Fruit fly (Drosophila melanogaster) whole organism, embryonic: Measurements from ENCODE around the gene Nepl4.

Experiments used
- Aef1 ChIP-seq: fragments of 200-800 bp; sonication (Bioruptor generic); IDR thresholded peaks from 3 replicates; pipeline ENCODE4 v1.3.6; 2022; ENCODE audit warnings: missing biosample characterization, missing genetic modification characterization
- CG10209 ChIP-seq: fragments of 200-800 bp; sonication (Bioruptor generic); optimal IDR thresholded peaks from 3 replicates; lab custom pipeline; 2017; ENCODE audit warnings: missing biosample characterization, mild to moderate bottlenecking, missing genetic modification characterization, missing genetic modification reagents
- CG10565 ChIP-seq: fragments of 200-800 bp; sonication (Bioruptor generic); optimal IDR thresholded peaks from 3 replicates; lab custom pipeline; 2016; ENCODE audit warnings: missing biosample characterization, mild to moderate bottlenecking, missing genetic modification characterization
- CG11093 ChIP-seq: fragments of 200-800 bp; sonication (Bioruptor generic); IDR thresholded peaks from 3 replicates; pipeline ENCODE4 v1.3.6; 2022; ENCODE audit warnings: missing biosample characterization, missing genetic modification characterization
- CG11247 ChIP-seq: fragments of 200-800 bp; sonication (Bioruptor generic); IDR thresholded peaks from 2 replicates; pipeline ENCODE4 v1.3.6; 2022; ENCODE audit warnings: missing biosample characterization, missing genetic modification characterization
- CG11695 ChIP-seq: fragments of 200-800 bp; sonication (Bioruptor generic); IDR thresholded peaks from 3 replicates; pipeline ENCODE4 v1.3.6; 2022; ENCODE audit warnings: missing biosample characterization, missing genetic modification characterization
- CG12071 ChIP-seq: fragments of 200-800 bp; sonication (Bioruptor generic); optimal IDR thresholded peaks from 3 replicates; lab custom pipeline; 2018; ENCODE audit warnings: missing biosample characterization, mild to moderate bottlenecking, missing genetic modification characterization
- CG12769 ChIP-seq: fragments of 200-800 bp; sonication (Bioruptor generic); optimal IDR thresholded peaks from 2 replicates; lab custom pipeline; 2019; ENCODE audit warnings: missing biosample characterization, mild to moderate bottlenecking, missing genetic modification characterization, moderate library complexity
- CG1529 ChIP-seq: fragments of 200-800 bp; sonication (Bioruptor generic); optimal IDR thresholded peaks from 3 replicates; lab custom pipeline; 2018; ENCODE audit warnings: missing biosample characterization, missing genetic modification characterization
- CG16779 ChIP-seq: fragments of 200-800 bp; sonication (Bioruptor generic); IDR thresholded peaks from 2 replicates; pipeline ENCODE4 v1.3.6; 2022; ENCODE audit warnings: missing biosample characterization, missing genetic modification characterization
- CG2678 ChIP-seq: fragments of 200-800 bp; sonication (Bioruptor generic); optimal IDR thresholded peaks from 3 replicates; lab custom pipeline; 2019; ENCODE audit warnings: missing biosample characterization, mild to moderate bottlenecking, missing genetic modification characterization, moderate library complexity
- CG2875 ChIP-seq: fragments of 200-800 bp; sonication (Bioruptor generic); optimal IDR thresholded peaks from 2 replicates; lab custom pipeline; 2017; ENCODE audit warnings: missing biosample characterization, mild to moderate bottlenecking, missing genetic modification characterization, missing genetic modification reagents
- CG33213 ChIP-seq: fragments of 200-800 bp; sonication (Bioruptor generic); optimal IDR thresholded peaks from 3 replicates; lab custom pipeline; 2016; ENCODE audit warnings: missing biosample characterization, missing genetic modification characterization
- CG34422 ChIP-seq: fragments of 200-800 bp; sonication (Bioruptor generic); IDR thresholded peaks from 3 replicates; pipeline ENCODE4 v1.3.6; 2022; ENCODE audit warnings: missing biosample characterization, missing genetic modification characterization
- CG3847 ChIP-seq: fragments of 200-800 bp; sonication (Bioruptor generic); IDR thresholded peaks from 2 replicates; pipeline ENCODE4 v1.3.6; 2022; ENCODE audit warnings: missing biosample characterization, missing genetic modification characterization
- CG4424 ChIP-seq: fragments of 200-800 bp; sonication (Bioruptor generic); optimal IDR thresholded peaks from 3 replicates; lab custom pipeline; 2016; ENCODE audit warnings: missing biosample characterization, missing genetic modification characterization
- CG7786 ChIP-seq: fragments of 200-800 bp; sonication (Bioruptor generic); optimal IDR thresholded peaks from 2 replicates; lab custom pipeline; 2016; ENCODE audit warnings: missing biosample characterization, missing genetic modification characterization
- CG7987 ChIP-seq: fragments of 200-800 bp; sonication (Bioruptor generic); optimal IDR thresholded peaks from 2 replicates; lab custom pipeline; 2018; ENCODE audit warnings: missing biosample characterization, mild to moderate bottlenecking, missing genetic modification characterization, moderate library complexity
- CG9215 ChIP-seq: fragments of 200-800 bp; sonication (Bioruptor generic); IDR thresholded peaks from 2 replicates; pipeline ENCODE4 v1.3.6; 2022; ENCODE audit warnings: missing biosample characterization, missing genetic modification characterization
- Camta ChIP-seq: fragments of 200-800 bp; sonication (Bioruptor generic); optimal IDR thresholded peaks from 2 replicates; lab custom pipeline; 2016; ENCODE audit warnings: missing biosample characterization, missing genetic modification characterization
- CrebB ChIP-seq: fragments of 200-800 bp; sonication (Bioruptor generic); optimal IDR thresholded peaks from 3 replicates; lab custom pipeline; 2018; ENCODE audit warnings: missing biosample characterization, mild to moderate bottlenecking, missing genetic modification characterization
- Hr3 ChIP-seq: fragments of 200-800 bp; sonication (Bioruptor generic); optimal IDR thresholded peaks from 3 replicates; lab custom pipeline; 2016; ENCODE audit warnings: missing biosample characterization, missing genetic modification characterization
- Lpt ChIP-seq: fragments of >200 bp; optimal IDR thresholded peaks from 2 replicates; lab custom pipeline; 2018; ENCODE audit warnings: missing biosample characterization, missing genetic modification characterization
- Myb ChIP-seq: fragments of 200-800 bp; sonication (Bioruptor generic); optimal IDR thresholded peaks from 2 replicates; lab custom pipeline; 2016; ENCODE audit warnings: missing biosample characterization, missing genetic modification characterization
- NC2β ChIP-seq: fragments of 200-800 bp; sonication (Bioruptor generic); optimal IDR thresholded peaks from 2 replicates; lab custom pipeline; 2016; ENCODE audit warnings: missing biosample characterization, missing genetic modification characterization
- Neu2 ChIP-seq: fragments of 200-800 bp; sonication (Bioruptor generic); optimal IDR thresholded peaks from 3 replicates; lab custom pipeline; 2016; ENCODE audit warnings: missing biosample characterization, missing genetic modification characterization, borderline replicate concordance
- Sox102F ChIP-seq: fragments of 200-800 bp; sonication (Bioruptor generic); optimal IDR thresholded peaks from 2 replicates; lab custom pipeline; 2018; ENCODE audit warnings: missing biosample characterization, mild to moderate bottlenecking, missing genetic modification characterization, moderate library complexity
- abd-A ChIP-seq: fragments of 200-800 bp; sonication (Bioruptor generic); optimal IDR thresholded peaks from 3 replicates; lab custom pipeline; 2019; ENCODE audit warnings: missing biosample characterization, mild to moderate bottlenecking, missing genetic modification characterization, moderate library complexity
- amos ChIP-seq: fragments of 200-800 bp; sonication (Bioruptor generic); IDR thresholded peaks from 2 replicates; pipeline ENCODE4 v1.3.6; 2022; ENCODE audit warnings: missing biosample characterization, missing genetic modification characterization; ENCODE audit not compliant: partially characterized antibody
- ato ChIP-seq: fragments of 200-800 bp; sonication (Bioruptor generic); IDR thresholded peaks from 2 replicates; pipeline ENCODE4 v1.3.6; 2022; ENCODE audit warnings: missing biosample characterization, missing genetic modification characterization; ENCODE audit not compliant: partially characterized antibody
- dan ChIP-seq: fragments of 200-800 bp; sonication (Bioruptor generic); IDR thresholded peaks from 2 replicates; pipeline ENCODE4 v1.3.6; 2022; ENCODE audit warnings: missing biosample characterization, missing genetic modification characterization
- en ChIP-seq: fragments of 200-800 bp; sonication (Bioruptor generic); optimal IDR thresholded peaks from 2 replicates; lab custom pipeline; 2016; ENCODE audit warnings: missing biosample characterization, missing genetic modification characterization
- fru ChIP-seq: fragments of >200 bp; optimal IDR thresholded peaks from 2 replicates; lab custom pipeline; 2017
- gcm2 ChIP-seq: fragments of 200-800 bp; sonication (Bioruptor generic); optimal IDR thresholded peaks from 2 replicates; lab custom pipeline; 2016; ENCODE audit warnings: missing biosample characterization, missing genetic modification characterization
- klu ChIP-seq: fragments of 200-800 bp; sonication (Bioruptor generic); IDR thresholded peaks from 2 replicates; pipeline ENCODE4 v1.3.6; 2022; ENCODE audit warnings: missing biosample characterization, missing genetic modification characterization
- nau ChIP-seq: fragments of 200-800 bp; sonication (Bioruptor generic); optimal IDR thresholded peaks from 3 replicates; lab custom pipeline; 2017; ENCODE audit warnings: missing biosample characterization, mild to moderate bottlenecking, missing genetic modification characterization, missing genetic modification reagents
- nmo ChIP-seq: fragments of 200-800 bp; sonication (Bioruptor generic); optimal IDR thresholded peaks from 2 replicates; lab custom pipeline; 2018; ENCODE audit warnings: missing biosample characterization, mild to moderate bottlenecking, missing genetic modification characterization, moderate library complexity
- odd ChIP-seq: fragments of 200-800 bp; sonication (Bioruptor generic); optimal IDR thresholded peaks from 2 replicates; lab custom pipeline; 2017; ENCODE audit warnings: missing biosample characterization, mild to moderate bottlenecking, missing genetic modification characterization
- onecut ChIP-seq: fragments of 200-800 bp; sonication (Bioruptor generic); IDR thresholded peaks from 2 replicates; pipeline ENCODE4 v1.3.6; 2022; ENCODE audit warnings: missing biosample characterization, missing genetic modification characterization
- prd ChIP-seq, 3 experiments: fragments of >200 bp in 2 of 3; fragments of 200-800 bp in 1 of 3; sonication (Bioruptor generic) in 1 of 3; optimal IDR thresholded peaks in 2 of 3; IDR thresholded peaks in 1 of 3; 2 replicates in 2 of 3; 3 replicates in 1 of 3; pipeline versions ENCODE4 v1.3.6 to Lab custom; 2017 to 2022; ENCODE audit warnings: missing biosample characterization in 1 of 3, missing genetic modification characterization in 1 of 3
- pzg ChIP-seq: fragments of 200-800 bp; sonication (Bioruptor generic); optimal IDR thresholded peaks from 3 replicates; lab custom pipeline; 2018; ENCODE audit warnings: missing biosample characterization, mild to moderate bottlenecking, missing genetic modification characterization, moderate library complexity
- run ChIP-seq: fragments of 200-800 bp; sonication (Bioruptor generic); optimal IDR thresholded peaks from 3 replicates; lab custom pipeline; 2018; ENCODE audit warnings: missing biosample characterization, mild to moderate bottlenecking, missing genetic modification characterization
- sens ChIP-seq: fragments of 200-800 bp; sonication (Bioruptor generic); peaks from one replicate; lab custom pipeline; 2016; ENCODE audit warnings: missing biosample characterization, missing genetic modification characterization
- sqz ChIP-seq: fragments of 200-800 bp; sonication (Bioruptor generic); optimal IDR thresholded peaks from 3 replicates; lab custom pipeline; 2018; ENCODE audit warnings: missing biosample characterization, mild to moderate bottlenecking, missing genetic modification characterization
- tgo ChIP-seq: fragments of 200-800 bp; sonication (Bioruptor generic); IDR thresholded peaks from 3 replicates; pipeline ENCODE4 v1.3.6; 2022; ENCODE audit warnings: missing biosample characterization, missing genetic modification characterization
- ttk ChIP-seq: fragments of 200-800 bp; sonication (Bioruptor generic); IDR thresholded peaks from 2 replicates; pipeline ENCODE4 v2.1.2; 2022; ENCODE audit warnings: missing biosample characterization, missing genetic modification characterization
- tx ChIP-seq: fragments of 200-800 bp; sonication (Bioruptor generic); optimal IDR thresholded peaks from 2 replicates; lab custom pipeline; 2016; ENCODE audit warnings: missing biosample characterization, missing genetic modification characterization
- vfl ChIP-seq: fragments of 200-800 bp; sonication (Bioruptor generic); optimal IDR thresholded peaks from 2 replicates; lab custom pipeline; 2016; ENCODE audit warnings: missing biosample characterization, missing genetic modification characterization
- zen2 ChIP-seq: fragments of 200-800 bp; sonication (Bioruptor generic); IDR thresholded peaks from 3 replicates; pipeline ENCODE4 v1.3.6; 2022; ENCODE audit warnings: missing biosample characterization, missing genetic modification characterization; ENCODE audit not compliant: partially characterized antibody

Nepl4 gene

DNA sequence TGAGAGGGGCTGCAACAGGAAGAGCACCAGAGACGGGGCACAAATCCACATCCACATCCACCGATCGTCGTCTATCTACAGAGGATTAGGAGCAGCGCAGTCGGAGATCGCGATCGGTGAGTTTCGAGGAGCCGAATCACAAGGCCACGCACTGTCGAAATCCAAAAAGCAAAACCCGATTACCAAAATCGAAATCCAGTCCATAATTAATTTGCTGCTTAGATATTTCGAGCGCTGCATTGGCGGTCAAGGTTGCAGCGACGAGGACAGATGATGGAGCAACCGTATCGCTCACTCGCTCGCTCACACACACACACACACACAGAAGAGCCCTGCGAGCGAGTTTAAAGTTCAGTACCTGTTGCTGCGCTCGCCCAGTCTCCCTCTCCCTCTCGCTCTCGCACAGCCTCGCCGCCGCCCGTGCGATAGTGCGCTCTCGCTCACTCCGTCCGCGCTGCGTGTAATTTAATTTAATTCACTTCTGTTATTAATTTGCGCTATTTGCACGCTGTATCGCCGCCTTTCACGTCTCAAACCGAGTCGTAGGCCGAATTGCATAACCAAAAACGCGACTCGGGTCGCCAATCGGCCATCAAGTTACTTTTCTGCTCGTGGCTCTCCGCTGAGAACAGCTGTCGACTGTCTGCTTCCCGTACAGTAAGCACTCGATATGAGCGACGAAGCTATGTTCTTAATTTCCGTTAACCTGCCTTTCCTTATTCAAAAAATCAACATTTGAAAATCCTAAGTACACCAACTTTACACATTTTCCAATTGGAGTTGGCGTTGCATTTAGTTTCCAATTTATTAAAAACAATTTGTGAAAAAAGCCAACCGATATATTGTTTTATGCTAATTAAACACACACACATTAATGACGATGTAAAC, 28.4 kb upstream of the Nepl4 start (continued):
- TF ChIP-seq Hr3 (GFP tag; lab: Kevin White, UChicago) = peak; percentile 28
- TF ChIP-seq CG4424 (GFP tag; lab: Kevin White, UChicago) = peak; percentile 44
- TF ChIP-seq nmo (GFP tag; lab: Kevin White, UChicago) = peak; percentile 18
- TF ChIP-seq zen2 = no peak
- TF ChIP-seq gcm2 (GFP tag; lab: Kevin White, UChicago) = no peak
- TF ChIP-seq sens (GFP tag; lab: Kevin White, UChicago) = peak; percentile 90
- no peak for TF ChIP-seq CG10565 (GFP tag; lab: Kevin White, UChicago)
- peak; percentile 51 for TF ChIP-seq CG2678 (tag; lab: Kevin White, UChicago)
- no peak for TF ChIP-seq NC2β
- peak; percentile 71 for TF ChIP-seq CG7786
- TF ChIP-seq nau (GFP tag; lab: Kevin White, UChicago) = no peak
- TF ChIP-seq Lpt = no peak
- TF ChIP-seq onecut (GFP tag; lab: Robert Waterston, UW) = peak; percentile 27; the same call in 1 of the 2 replicates
- TF ChIP-seq amos (GFP tag; lab: Robert Waterston, UW) = 0 out of 2 replicates have a peak, but pooled peaks have one; percentile 13
- peak; percentile 62 for TF ChIP-seq CG33213 (GFP tag; lab: Kevin White, UChicago)
- TF ChIP-seq CG12071 (GFP tag; lab: Kevin White, UChicago) = peak; percentile 6
- TF ChIP-seq CG9215 = no peak
- TF ChIP-seq CG16779 (GFP tag; lab: Robert Waterston, UW) = no peak
- no peak for TF ChIP-seq ttk
- TF ChIP-seq abd-A = no peak
- peak; percentile 5 for TF ChIP-seq Camta (GFP tag; lab: Kevin White, UChicago)
- peak; percentile 39; the same call in 1 of the 3 replicates for TF ChIP-seq Aef1 (GFP tag; lab: Robert Waterston, UW)
- no peak for TF ChIP-seq CG7987
- no peak for TF ChIP-seq Neu2 (GFP tag; lab: Kevin White, UChicago)
- peak; percentile 7 for TF ChIP-seq CG1529 (GFP tag; lab: Kevin White, UChicago)
- no peak for TF ChIP-seq CG10209
- TF ChIP-seq prd (optimal IDR thresholded peaks at IDR 0.05; lab: Kevin White, UChicago) = no peak
- peak; percentile 33; the same call in 1 of the 3 replicates for TF ChIP-seq prd (GFP tag; IDR thresholded peaks at IDR 0.05; lab: Robert Waterston, UW)
- 0 out of 2 replicates have a peak, but pooled peaks have one; percentile 23 for TF ChIP-seq CG11247
- TF ChIP-seq CG11093 (GFP tag; lab: Robert Waterston, UW) = no peak
- TF ChIP-seq CG2875 (GFP tag; lab: Kevin White, UChicago) = no peak
- TF ChIP-seq CG11695 (GFP tag; lab: Robert Waterston, UW) = no peak
- TF ChIP-seq pzg (GFP tag; lab: Kevin White, UChicago) = no peak
- TF ChIP-seq fru (lab: Kevin White, UChicago) = no peak
- no peak for TF ChIP-seq sqz (GFP tag; lab: Kevin White, UChicago)
- TF ChIP-seq CrebB = no peak
- TF ChIP-seq Sox102F (GFP tag; lab: Kevin White, UChicago) = no peak
- TF ChIP-seq tx = peak; percentile 44
- peak; percentile 33; the same call in 1 of the 2 replicates for TF ChIP-seq CG3847
- TF ChIP-seq ato (GFP tag; lab: Robert Waterston, UW) = no peak
- TF ChIP-seq vfl (GFP tag; lab: Kevin White, UChicago) = no peak
- TF ChIP-seq en (GFP tag; lab: Kevin White, UChicago) = no peak
- TF ChIP-seq tgo = peak; percentile 37; the same call in 2 of the 3 replicates
- peak; percentile 69; the same call in 2 of the 3 replicates for TF ChIP-seq CG34422 (GFP tag; lab: Robert Waterston, UW)
- TF ChIP-seq CG12769 (tag; lab: Kevin White, UChicago) = peak; percentile 22
- no peak for TF ChIP-seq dan (GFP tag; lab: Robert Waterston, UW)
- TF ChIP-seq run (tag; lab: Kevin White, UChicago) = no peak
- no peak for TF ChIP-seq klu (GFP tag; lab: Robert Waterston, UW)
- no peak for TF ChIP-seq odd (GFP tag; lab: Kevin White, UChicago)
- TF ChIP-seq Myb (GFP tag; lab: Kevin White, UChicago) = peak; percentile 11
